Worm (Caenorhabditis elegans) whole organism, late embryonic: ENCODE results near the gene T08G2.2.

Experiments
- C38D4.7 ChIP-seq: fragments of 200-800 bp; sonication (Bioruptor generic); optimal IDR thresholded peaks from 2 replicates; lab custom pipeline; 2018; ENCODE audit warnings: mild to moderate bottlenecking, missing genetic modification characterization, moderate library complexity, missing compliant biosample characterization
- F13H6.1 ChIP-seq: sonication (generic microtip); optimal IDR thresholded peaks from 2 replicates; lab custom pipeline; 2016; ENCODE audit warnings: missing genetic modification characterization, missing compliant biosample characterization
- K02D7.2 ChIP-seq: sonication (generic microtip); optimal IDR thresholded peaks from 2 replicates; lab custom pipeline; 2017; ENCODE audit warnings: mild to moderate bottlenecking, missing genetic modification characterization, missing compliant biosample characterization
- K09A11.1 ChIP-seq: sonication (generic microtip); optimal IDR thresholded peaks from 2 replicates; lab custom pipeline; 2017; ENCODE audit warnings: antibody characterized with exemption, mild to moderate bottlenecking, missing genetic modification characterization, missing compliant biosample characterization; ENCODE audit not compliant: insufficient read depth
- T23F11.4 ChIP-seq: fragments of 200-800 bp; sonication (Bioruptor generic); optimal IDR thresholded peaks from 2 replicates; lab custom pipeline; 2018; ENCODE audit warnings: mild to moderate bottlenecking, missing genetic modification characterization, missing compliant biosample characterization
- ahr-1 ChIP-seq: sonication (generic microtip); optimal IDR thresholded peaks from 2 replicates; lab custom pipeline; 2016; ENCODE audit warnings: missing genetic modification characterization, missing compliant biosample characterization
- ceh-18 ChIP-seq: sonication (generic microtip); optimal IDR thresholded peaks from 2 replicates; lab custom pipeline; 2016; ENCODE audit warnings: missing genetic modification characterization, missing compliant biosample characterization
- ceh-22 ChIP-seq: sonication (generic microtip); optimal IDR thresholded peaks from 2 replicates; lab custom pipeline; 2017; ENCODE audit warnings: missing biosample characterization, missing genetic modification characterization
- ceh-30 ChIP-seq: fragments of 150-350 bp; optimal IDR thresholded peaks from 2 replicates; lab custom pipeline; 2014; ENCODE audit warnings: missing biosample characterization, missing genetic modification characterization
- ceh-31 ChIP-seq: sonication (generic microtip); optimal IDR thresholded peaks from 2 replicates; lab custom pipeline; 2016; ENCODE audit warnings: missing genetic modification characterization, missing compliant biosample characterization
- ceh-34 ChIP-seq: sonication (generic microtip); optimal IDR thresholded peaks from 2 replicates; lab custom pipeline; 2016; ENCODE audit warnings: mild to moderate bottlenecking, missing genetic modification characterization, missing compliant biosample characterization
- ceh-45 ChIP-seq: fragments of 200-800 bp; sonication (Bioruptor generic); IDR thresholded peaks from 2 replicates; pipeline ENCODE4 v1.3.6; 2022; ENCODE audit warnings: missing genetic modification reagents, missing genetic modification characterization, missing compliant biosample characterization
- dmd-4 ChIP-seq: sonication (generic microtip); optimal IDR thresholded peaks from 2 replicates; lab custom pipeline; 2016; ENCODE audit warnings: borderline replicate concordance, missing genetic modification characterization, missing compliant biosample characterization
- dve-1 ChIP-seq: sonication (generic microtip); optimal IDR thresholded peaks from 2 replicates; lab custom pipeline; 2017; ENCODE audit warnings: antibody characterized with exemption, mild to moderate bottlenecking, missing genetic modification characterization, missing compliant biosample characterization
- elt-2 ChIP-seq: sonication (generic microtip); optimal IDR thresholded peaks from 2 replicates; lab custom pipeline; 2016; ENCODE audit warnings: missing genetic modification reagents, missing genetic modification characterization, missing compliant biosample characterization
- elt-4 ChIP-seq: sonication (generic microtip); optimal IDR thresholded peaks from 2 replicates; lab custom pipeline; 2016; ENCODE audit warnings: missing genetic modification characterization, missing compliant biosample characterization
- ets-4 ChIP-seq: sonication (generic microtip); optimal IDR thresholded peaks from 2 replicates; lab custom pipeline; 2016; ENCODE audit warnings: missing genetic modification characterization, missing compliant biosample characterization
- fkh-6 ChIP-seq: sonication (generic microtip); optimal IDR thresholded peaks from 2 replicates; lab custom pipeline; 2016; ENCODE audit warnings: missing genetic modification characterization, missing compliant biosample characterization
- gmeb-2 ChIP-seq: sonication (generic microtip); optimal IDR thresholded peaks from 2 replicates; lab custom pipeline; 2016; ENCODE audit warnings: missing genetic modification characterization, inconsistent platforms, missing compliant biosample characterization
- hlh-6 ChIP-seq: sonication (generic microtip); optimal IDR thresholded peaks from 2 replicates; lab custom pipeline; 2016; ENCODE audit warnings: missing genotype, missing genetic modification characterization, missing compliant biosample characterization
- hlh-8 ChIP-seq: sonication (generic microtip); optimal IDR thresholded peaks from 2 replicates; lab custom pipeline; 2016; ENCODE audit warnings: missing genotype, missing genetic modification characterization, missing compliant biosample characterization
- lim-6 ChIP-seq: sonication (generic microtip); optimal IDR thresholded peaks from 2 replicates; lab custom pipeline; 2016; ENCODE audit warnings: missing genetic modification characterization, missing compliant biosample characterization
- lin-11 ChIP-seq: fragments of 200-800 bp; sonication (Bioruptor generic); optimal IDR thresholded peaks from 2 replicates; lab custom pipeline; 2018; ENCODE audit warnings: mild to moderate bottlenecking, missing genetic modification characterization, missing compliant biosample characterization
- mec-3 ChIP-seq: sonication (generic microtip); optimal IDR thresholded peaks from 2 replicates; lab custom pipeline; 2016; ENCODE audit warnings: borderline replicate concordance, missing genetic modification characterization, missing compliant biosample characterization
- nhr-232 ChIP-seq: sonication (generic microtip); optimal IDR thresholded peaks from 2 replicates; lab custom pipeline; 2016; ENCODE audit warnings: missing genetic modification characterization, missing compliant biosample characterization
- npax-4 ChIP-seq: sonication (generic microtip); optimal IDR thresholded peaks from 2 replicates; lab custom pipeline; 2016; ENCODE audit warnings: missing genetic modification characterization, missing compliant biosample characterization
- pha-2 ChIP-seq: sonication (generic microtip); optimal IDR thresholded peaks from 2 replicates; lab custom pipeline; 2017; ENCODE audit warnings: mild to moderate bottlenecking, missing genetic modification characterization, missing compliant biosample characterization
- pha-4 ChIP-seq: fragments of 150-350 bp; optimal IDR thresholded peaks from 2 replicates; lab custom pipeline; 2018; ENCODE audit warnings: missing biosample characterization, missing genetic modification reagents, missing genetic modification characterization
- pros-1 ChIP-seq: fragments of 150-350 bp; optimal IDR thresholded peaks from 2 replicates; lab custom pipeline; 2014; ENCODE audit warnings: missing biosample characterization, missing genetic modification reagents, missing genetic modification characterization
- sdc-2 ChIP-seq: sonication (generic microtip); optimal IDR thresholded peaks from 2 replicates; lab custom pipeline; 2016; ENCODE audit warnings: missing genotype, missing genetic modification characterization, missing compliant biosample characterization
- sox-2 ChIP-seq: fragments of 200-800 bp; sonication (Bioruptor generic); IDR thresholded peaks from 2 replicates; pipeline ENCODE4 v1.3.6; 2022; ENCODE audit warnings: missing genetic modification reagents, missing genetic modification characterization, missing compliant biosample characterization
- sox-4 ChIP-seq: sonication (generic microtip); optimal IDR thresholded peaks from 2 replicates; lab custom pipeline; 2017; ENCODE audit warnings: mild to moderate bottlenecking, missing genetic modification characterization, inconsistent platforms, missing compliant biosample characterization
- tbx-2 ChIP-seq: sonication (generic microtip); optimal IDR thresholded peaks from 2 replicates; lab custom pipeline; 2016; ENCODE audit warnings: missing genetic modification characterization, missing compliant biosample characterization
- tbx-7 ChIP-seq: sonication (generic microtip); optimal IDR thresholded peaks from 2 replicates; lab custom pipeline; 2016; ENCODE audit warnings: missing genotype, missing genetic modification characterization, missing compliant biosample characterization
- ttx-3 ChIP-seq: sonication (generic microtip); optimal IDR thresholded peaks from 2 replicates; lab custom pipeline; 2016; ENCODE audit warnings: missing genetic modification reagents, missing genetic modification characterization, missing compliant biosample characterization
- unc-3 ChIP-seq, 2 experiments: fragments of 200-800 bp in 1 of 2; sonication (Bioruptor generic) in 1 of 2; sonication (generic microtip) in 1 of 2; conservative IDR thresholded peaks in 1 of 2; optimal IDR thresholded peaks in 1 of 2; 2 replicates each; pipeline versions ENCODE4 v1.3.6 to Lab custom; 2016 to 2022; ENCODE audit warnings: missing compliant biosample characterization in 2 of 2, missing genetic modification characterization in 2 of 2, missing genetic modification reagents in 1 of 2
- unc-42 ChIP-seq: sonication (generic microtip); optimal IDR thresholded peaks from 2 replicates; lab custom pipeline; 2016; ENCODE audit warnings: missing genotype, missing genetic modification characterization, missing compliant biosample characterization
- unc-86 ChIP-seq: sonication (generic microtip); optimal IDR thresholded peaks from 2 replicates; lab custom pipeline; 2016; ENCODE audit warnings: missing genetic modification characterization, missing compliant biosample characterization
- zip-5 ChIP-seq: sonication (generic microtip); optimal IDR thresholded peaks from 2 replicates; lab custom pipeline; 2016; ENCODE audit warnings: missing genetic modification characterization, missing compliant biosample characterization

The T08G2.2 gene

ce11 chrX:17235749-17236561 lies 26.8 kb upstream of the T08G2.2 start, which contains the start of gene dhs-30:
Gene dhs-30 (minus strand): TSS chrX:17235838.
- TF ChIP-seq K02D7.2 (no peak), sdc-2 (tag; lab: Kevin White, UChicago) (no peak), elt-2 (tag; lab: Kevin White, UChicago) (no peak), tbx-2 (tag; lab: Kevin White, UChicago) (no peak), K09A11.1 (tag; lab: Kevin White, UChicago) (no peak), ceh-31 (tag; lab: Kevin White, UChicago) (no peak), hlh-6 (tag; lab: Kevin White, UChicago) (no peak), lim-6 (tag; lab: Kevin White, UChicago) (no peak), pha-2 (tag; lab: Kevin White, UChicago) (no peak), nhr-232 (tag; lab: Kevin White, UChicago) (no peak), ets-4 (tag; lab: Kevin White, UChicago) (no peak), F13H6.1 (tag; lab: Kevin White, UChicago) (no peak), lin-11 (tag; lab: Kevin White, UChicago) (no peak), ceh-22 (no peak), unc-86 (no peak), gmeb-2 (tag; lab: Kevin White, UChicago) (no peak)

- no peak for TF ChIP-seq ceh-18 (tag; lab: Kevin White, UChicago)
- TF ChIP-seq unc-86, result no peak
- TF ChIP-seq fkh-6 (tag; lab: Kevin White, UChicago), result no peak
- TF ChIP-seq, all 69 proteins: peak for 0
These were observed 25.8 kb upstream of the T08G2.2 start for ce11 chrX:17234988-17235387.

ce11 chrX:17231348-17231747 lies 22.2 kb upstream of the T08G2.2 start, which contains the start of gene T25G12.3:
Gene T25G12.3 (plus strand): TSS chrX:17231648.
- no peak for TF ChIP-seq npax-4 (tag; lab: Kevin White, UChicago)
- no peak for TF ChIP-seq fkh-6 (tag; lab: Kevin White, UChicago)
- no peak for TF ChIP-seq ttx-3 (tag; lab: Kevin White, UChicago)
- no peak for TF ChIP-seq unc-42
- TF ChIP-seq hlh-6 (tag; lab: Kevin White, UChicago), result no peak
- no peak for TF ChIP-seq pha-4 (tag; lab: Kevin White, UChicago)
- TF ChIP-seq ahr-1 (tag; lab: Kevin White, UChicago), result no peak
- TF ChIP-seq dve-1 (tag; lab: Kevin White, UChicago), result no peak
- TF ChIP-seq dmd-4 (tag; lab: Kevin White, UChicago), result no peak
- no peak for TF ChIP-seq sox-2 (GFP tag; lab: Robert Waterston, UW)
- no peak for TF ChIP-seq unc-3 (GFP tag; conservative IDR thresholded peaks at IDR 0.05; lab: Robert Waterston, UW)
- no peak for TF ChIP-seq unc-3 (tag; optimal IDR thresholded peaks at IDR 0.05; lab: Kevin White, UChicago)
- TF ChIP-seq tbx-7 (tag; lab: Kevin White, UChicago), result no peak
- TF ChIP-seq ceh-31 (tag; lab: Kevin White, UChicago), result no peak

ce11 chrX:17230108-17230507 lies 20.9 kb upstream of the T08G2.2 start, which contains the start of gene T25G12.6:
Gene T25G12.6 (minus strand): TSS chrX:17230208.
- TF ChIP-seq ceh-22, result no peak
- TF ChIP-seq ceh-34 (tag; lab: Kevin White, UChicago), result no peak
- TF ChIP-seq tbx-2 (tag; lab: Kevin White, UChicago), result no peak
- TF ChIP-seq npax-4 (tag; lab: Kevin White, UChicago), result no peak
- no peak for TF ChIP-seq sox-4 (tag; lab: Kevin White, UChicago)
- TF ChIP-seq ceh-30 (tag; lab: Kevin White, UChicago), result no peak
- TF ChIP-seq pros-1 (tag; lab: Kevin White, UChicago), result no peak
- TF ChIP-seq mec-3 (tag; lab: Kevin White, UChicago), result no peak
- TF ChIP-seq ceh-31 (tag; lab: Kevin White, UChicago), result no peak
- no peak for TF ChIP-seq ets-4 (tag; lab: Kevin White, UChicago)
- no peak for TF ChIP-seq elt-4 (tag; lab: Kevin White, UChicago)
- no peak for TF ChIP-seq C38D4.7
- no peak for TF ChIP-seq ceh-45
- TF ChIP-seq unc-3 (GFP tag; conservative IDR thresholded peaks at IDR 0.05; lab: Robert Waterston, UW), result no peak
- TF ChIP-seq unc-3 (tag; optimal IDR thresholded peaks at IDR 0.05; lab: Kevin White, UChicago), result no peak
- no peak for TF ChIP-seq nhr-232 (tag; lab: Kevin White, UChicago)
- no peak for TF ChIP-seq zip-5 (tag; lab: Kevin White, UChicago)
- TF ChIP-seq pha-2 (tag; lab: Kevin White, UChicago), result no peak
- no peak for TF ChIP-seq hlh-8
- TF ChIP-seq T23F11.4 (GFP tag; lab: Kevin White, UChicago), result no peak
